Fruit fly (Drosophila melanogaster): ENCODE measurements around the gene Idgf2.

Gene Idgf2

DNA sequence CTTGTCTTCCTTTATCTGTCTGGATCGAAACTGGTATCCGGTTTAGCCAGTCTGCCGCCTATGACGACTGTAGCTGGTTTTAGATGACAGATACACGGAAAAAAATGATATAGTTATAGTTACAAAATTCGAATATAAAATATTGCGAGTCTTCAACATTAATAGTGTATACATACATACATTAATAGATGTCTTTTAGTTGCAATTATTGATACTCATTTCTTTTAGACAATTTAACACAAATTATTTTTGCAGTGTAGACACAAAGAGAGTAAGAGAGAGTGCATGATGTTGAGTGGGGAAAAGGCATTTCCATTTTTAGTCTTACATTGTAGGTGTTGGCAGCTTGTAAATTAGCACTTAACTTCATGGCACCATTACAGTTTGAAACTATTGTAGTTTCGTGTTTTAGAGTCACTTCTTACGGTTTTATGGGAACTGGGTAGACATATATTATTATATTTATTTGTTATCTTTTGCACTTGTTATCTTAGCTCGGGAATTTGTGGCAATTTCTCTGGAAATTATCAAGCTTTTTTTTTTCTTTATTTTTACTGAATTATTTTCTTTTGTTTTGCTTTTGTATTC lies 48.2 kb downstream of the Idgf2 start (continued):
- TF ChIP-seq CG13287 (GFP tag; IDR thresholded peaks at IDR 0.05; ENCODE audit: partially characterized antibody) (no peak), Side (GFP tag; optimal IDR thresholded peaks at IDR 0.05) (no peak), Dref (GFP tag; IDR thresholded peaks at IDR 0.05) (no peak), cwo (GFP tag; optimal IDR thresholded peaks at IDR 0.05) (no peak), run (tag; optimal IDR thresholded peaks at IDR 0.05) (peak; percentile 81), toy (GFP tag; IDR thresholded peaks at IDR 0.05) (no peak), CG32532 (GFP tag; IDR thresholded peaks at IDR 0.05) (no peak), ash1 (GFP tag; optimal IDR thresholded peaks at IDR 0.05) (no peak), CG10267 (tag; optimal IDR thresholded peaks at IDR 0.05) (no peak), vfl (GFP tag; optimal IDR thresholded peaks at IDR 0.05) (peak; percentile 56), CG7928 (GFP tag; optimal IDR thresholded peaks at IDR 0.05) (no peak), ci (GFP tag; IDR thresholded peaks at IDR 0.05) (peak; percentile 96), CG9876 (GFP tag; optimal IDR thresholded peaks at IDR 0.05) (peak; percentile 68), dpn (GFP tag; optimal IDR thresholded peaks at IDR 0.05) (peak; percentile 4 to 87), CG1603 (tag; optimal IDR thresholded peaks at IDR 0.05) (peak; percentile 96), sqz (GFP tag; optimal IDR thresholded peaks at IDR 0.05) (no peak), NC2α (GFP tag; optimal IDR thresholded peaks at IDR 0.05) (peak; percentile 69), Fer3 (tag; optimal IDR thresholded peaks at IDR 0.05) (no peak), CG8478 (optimal IDR thresholded peaks at IDR 0.05) (no peak), kay (GFP tag; optimal IDR thresholded peaks at IDR 0.05) (no peak), chif (GFP tag; optimal IDR thresholded peaks at IDR 0.05) (peak; percentile 76 to 89), CG18262 (tag; optimal IDR thresholded peaks at IDR 0.05) (no peak), unc-4 (GFP tag; IDR thresholded peaks at IDR 0.05; ENCODE audit: partially characterized antibody) (no peak), hb (GFP tag; IDR thresholded peaks at IDR 0.05; ENCODE audit: partially characterized antibody) (no peak), onecut (GFP tag; IDR thresholded peaks at IDR 0.05) (no peak), Stat92E (GFP tag; optimal IDR thresholded peaks at IDR 0.05) (no peak), CG16779 (GFP tag; IDR thresholded peaks at IDR 0.05) (no peak), eyg (GFP tag; optimal IDR thresholded peaks at IDR 0.05) (no peak), CG6654 (GFP tag; optimal IDR thresholded peaks at IDR 0.05) (peak; percentile 94), sr (GFP tag; IDR thresholded peaks at IDR 0.05) (no peak), kah (GFP tag; optimal IDR thresholded peaks at IDR 0.05) (no peak), CHES-1-like (GFP tag; optimal IDR thresholded peaks at IDR 0.05) (peak; percentile 65), Jarid2 (GFP tag; optimal IDR thresholded peaks at IDR 0.05) (no peak), Aef1 (GFP tag; IDR thresholded peaks at IDR 0.05) (no peak), CG9215 (GFP tag; IDR thresholded peaks at IDR 0.05) (no peak), Drgx (GFP tag; IDR thresholded peaks at IDR 0.05) (no peak), sens-2 (GFP tag; IDR thresholded peaks at IDR 0.05) (peak; percentile 59; the same call in 1 of the 2 replicates), bigmax (GFP tag; optimal IDR thresholded peaks at IDR 0.05) (no peak), Atf3 (GFP tag; optimal IDR thresholded peaks at IDR 0.05) (peak; percentile 67), Asciz (GFP tag; optimal IDR thresholded peaks at IDR 0.05) (no peak), C15 (GFP tag; IDR thresholded peaks at IDR 0.05) (no peak), CG10565 (GFP tag; optimal IDR thresholded peaks at IDR 0.05) (no peak), PHDP (tag; optimal IDR thresholded peaks at IDR 0.05) (peak; percentile 94), usp (GFP tag; optimal IDR thresholded peaks at IDR 0.05) (no peak), CG10462 (GFP tag; optimal IDR thresholded peaks at IDR 0.05) (peak; percentile 58), CG9932 (GFP tag; IDR thresholded peaks at IDR 0.05) (peak; percentile 44; the same call in 1 of the 2 replicates), Dfd (GFP tag; optimal IDR thresholded peaks at IDR 0.05) (no peak), Dad (GFP tag; optimal IDR thresholded peaks at IDR 0.05) (no peak), CG17802 (tag; optimal IDR thresholded peaks at IDR 0.05) (no peak), CG3065 (GFP tag; optimal IDR thresholded peaks at IDR 0.05) (peak; percentile 69), Adf1 (GFP tag; IDR thresholded peaks at IDR 0.05) (no peak)

Data from whole organism, embryonic.